Worm (Caenorhabditis elegans) whole organism, mixed stage, embryonic: Measurements from ENCODE around the gene cld-9.

ENCODE experiments used
- bed-3 ChIP-seq: fragments of 200-800 bp; sonication (Bioruptor generic); optimal IDR thresholded peaks from 3 replicates; lab custom pipeline; 2018; ENCODE audit warnings: mild to moderate bottlenecking, missing genetic modification characterization, moderate library complexity, missing compliant biosample characterization
- nhr-28 ChIP-seq: fragments of 150-350 bp; optimal IDR thresholded peaks from 2 replicates; lab custom pipeline; 2014; ENCODE audit warnings: missing biosample characterization, missing genetic modification characterization
- snpc-4 ChIP-seq: fragments of 150-350 bp; optimal IDR thresholded peaks from 2 replicates; lab custom pipeline; 2014; ENCODE audit warnings: missing biosample characterization, missing genetic modification characterization

DNA sequence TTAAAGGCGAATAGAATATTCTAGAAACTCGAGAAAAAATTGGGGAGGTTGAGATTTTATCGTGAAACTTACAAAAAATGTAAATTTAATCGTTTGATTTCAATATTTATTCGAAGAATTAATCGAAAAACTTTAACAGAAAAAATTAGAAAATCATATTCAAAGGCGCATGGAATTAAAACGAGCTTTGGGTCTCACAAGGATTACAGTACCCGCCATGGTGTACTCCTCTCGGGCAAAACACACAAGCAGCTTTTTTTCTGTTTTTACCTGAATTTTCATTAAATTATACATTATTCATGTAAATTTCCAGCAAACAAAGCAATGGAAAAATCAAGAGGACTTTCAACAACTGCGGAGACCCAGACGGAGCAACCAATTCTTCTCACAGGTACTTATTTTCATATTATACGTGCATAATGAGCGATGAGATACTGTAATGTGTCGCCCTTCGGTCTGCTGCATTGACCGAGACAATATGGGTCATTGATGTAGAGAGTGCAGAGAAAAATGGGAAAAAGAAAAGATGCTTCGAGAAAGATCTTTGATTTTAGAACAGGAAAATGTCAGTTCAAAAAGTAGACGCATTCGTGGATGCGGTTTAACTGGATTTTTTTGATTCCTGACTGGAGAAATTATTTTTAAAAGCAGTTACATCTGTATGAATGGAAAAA lies 35.7 kb upstream of the cld-9 start, which contains the start of the genes F53C11.4 and F53C11.5:
- TF ChIP-seq nhr-28 (tag; lab: Kevin White, UChicago) (no peak), bed-3 (GFP tag; lab: Kevin White, UChicago) (no peak), snpc-4 (tag; lab: Kevin White, UChicago) (no peak)
